Worm (Caenorhabditis elegans) whole organism, L2 larva: ENCODE measurements around the gene Y62H9A.16.

Experiments used
- R02D3.7 ChIP-seq: fragments of 150-350 bp; optimal IDR thresholded peaks from 2 replicates; lab custom pipeline; 2014; ENCODE audit warnings: missing biosample characterization, missing genetic modification characterization
- alr-1 ChIP-seq: fragments of 150-350 bp; optimal IDR thresholded peaks from 2 replicates; lab custom pipeline; 2014; ENCODE audit warnings: missing biosample characterization, missing genetic modification characterization
- aly-2 ChIP-seq: fragments of 150-350 bp; optimal IDR thresholded peaks from 2 replicates; lab custom pipeline; 2014; ENCODE audit warnings: missing biosample characterization, missing genetic modification characterization
- egl-27 ChIP-seq: sonication (generic microtip); optimal IDR thresholded peaks from 3 replicates; lab custom pipeline; 2017; ENCODE audit warnings: missing biosample characterization, missing genetic modification reagents, missing genetic modification characterization
- fos-1 ChIP-seq: fragments of 150-350 bp; optimal IDR thresholded peaks from 2 replicates; lab custom pipeline; 2014; ENCODE audit warnings: missing biosample characterization, missing genetic modification characterization
- lin-11 ChIP-seq: fragments of 150-350 bp; sonication (generic microtip); optimal IDR thresholded peaks from 2 replicates; lab custom pipeline; 2014; ENCODE audit warnings: missing biosample characterization, missing genetic modification characterization, inconsistent platforms, mixed read lengths
- lsy-2 ChIP-seq, 2 experiments: fragments of 150-350 bp in 1 of 2; sonication (generic microtip) in 1 of 2; optimal IDR thresholded peaks; 2 replicates each; lab custom pipeline; 2014 to 2017; ENCODE audit warnings: missing biosample characterization in 2 of 2, missing genetic modification characterization in 2 of 2
- mdl-1 ChIP-seq, 2 experiments: fragments of 150-350 bp in 1 of 2; sonication (generic microtip) in 1 of 2; optimal IDR thresholded peaks; 2 replicates each; lab custom pipeline; 2017; ENCODE audit warnings: missing biosample characterization in 2 of 2, missing genetic modification characterization in 2 of 2
- skn-1 ChIP-seq: sonication (generic microtip); optimal IDR thresholded peaks from 2 replicates; lab custom pipeline; 2017; ENCODE audit warnings: missing biosample characterization, missing genetic modification characterization
- snpc-4 ChIP-seq: fragments of 150-350 bp; optimal IDR thresholded peaks from 2 replicates; lab custom pipeline; 2014; ENCODE audit warnings: missing biosample characterization, missing genetic modification characterization
- unc-39 ChIP-seq: fragments of 150-350 bp; optimal IDR thresholded peaks from 2 replicates; lab custom pipeline; 2014; ENCODE audit warnings: missing biosample characterization, missing genetic modification characterization
- unc-55 ChIP-seq: fragments of 150-350 bp; sonication (generic microtip); optimal IDR thresholded peaks from 3 replicates; lab custom pipeline; 2014; ENCODE audit warnings: missing biosample characterization, missing genetic modification reagents, missing genetic modification characterization
- ztf-4 ChIP-seq: fragments of 150-350 bp; optimal IDR thresholded peaks from 2 replicates; lab custom pipeline; 2014; ENCODE audit warnings: missing biosample characterization, missing genetic modification characterization

ce11 chrX:11925243-11925642 lies 7.1 kb downstream of the Y62H9A.16 start:
- TF ChIP-seq ztf-4 (tag; lab: Kevin White, UChicago) (no peak), unc-39 (tag; lab: Kevin White, UChicago) (no peak), lin-11 (no peak), fos-1 (peak; percentile 48), skn-1 (tag; lab: Kevin White, UChicago) (no peak), snpc-4 (tag; lab: Kevin White, UChicago) (no peak), alr-1 (no peak), R02D3.7 (tag; lab: Kevin White, UChicago) (no peak), aly-2 (tag; lab: Kevin White, UChicago) (no peak), unc-55 (GFP tag; lab: Kevin White, UChicago) (no peak), lsy-2 (tag; optimal IDR thresholded peaks at IDR 0.05; lab: Kevin White, UChicago) (no peak), mdl-1 (tag; optimal IDR thresholded peaks at IDR 0.05; lab: Kevin White, UChicago) (no peak), egl-27 (no peak)
